Fruit fly (Drosophila melanogaster) whole organism, pupa: ENCODE data around the gene CG17193.

Source experiments
- CG10348 ChIP-seq: fragments of 200-800 bp; sonication (Bioruptor generic); IDR thresholded peaks from 2 replicates; pipeline ENCODE4 v1.3.6; 2022; ENCODE audit warnings: missing biosample characterization, missing genetic modification characterization
- CG12605 ChIP-seq: fragments of 200-800 bp; sonication (Bioruptor generic); IDR thresholded peaks from 2 replicates; pipeline ENCODE4 v1.3.6; 2022; ENCODE audit warnings: missing biosample characterization, missing genetic modification characterization
- CG13204 ChIP-seq: fragments of 200-800 bp; sonication (Bioruptor generic); optimal IDR thresholded peaks from 2 replicates; lab custom pipeline; 2018; ENCODE audit warnings: missing biosample characterization, mild to moderate bottlenecking, missing genetic modification characterization, moderate library complexity
- CG14655 ChIP-seq: fragments of 200-800 bp; sonication (Bioruptor generic); optimal IDR thresholded peaks from 3 replicates; lab custom pipeline; 2017; ENCODE audit warnings: mild to moderate bottlenecking, missing biosample characterization, missing genetic modification reagents, missing genetic modification characterization
- CG15710 ChIP-seq: fragments of 200-800 bp; sonication (Bioruptor generic); optimal IDR thresholded peaks from 2 replicates; lab custom pipeline; 2018; ENCODE audit warnings: missing biosample characterization, mild to moderate bottlenecking, missing genetic modification characterization, moderate library complexity
- CG17806 ChIP-seq: fragments of 200-800 bp; sonication (Bioruptor generic); optimal IDR thresholded peaks from 2 replicates; lab custom pipeline; 2018; ENCODE audit warnings: missing biosample characterization, mild to moderate bottlenecking, missing genetic modification characterization, moderate library complexity
- CG32121 ChIP-seq: fragments of 200-800 bp; sonication (Bioruptor generic); IDR thresholded peaks from 2 replicates; pipeline ENCODE4 v1.3.6; 2022; ENCODE audit warnings: missing biosample characterization, missing genetic modification characterization
- CG34367 ChIP-seq: fragments of 200-800 bp; sonication (Bioruptor generic); optimal IDR thresholded peaks from 2 replicates; lab custom pipeline; 2018; ENCODE audit warnings: missing biosample characterization, mild to moderate bottlenecking, missing genetic modification characterization
- CG4496 ChIP-seq: fragments of 200-800 bp; sonication (Bioruptor generic); IDR thresholded peaks from 3 replicates; pipeline ENCODE4 v1.3.6; 2022; ENCODE audit warnings: missing biosample characterization, missing genetic modification characterization
- CG8159 ChIP-seq: fragments of 200-800 bp; sonication (Bioruptor generic); optimal IDR thresholded peaks from 3 replicates; lab custom pipeline; 2018; ENCODE audit warnings: missing biosample characterization, mild to moderate bottlenecking, missing genetic modification characterization, moderate library complexity
- CG8301 ChIP-seq: fragments of 200-800 bp; sonication (Bioruptor generic); optimal IDR thresholded peaks from 2 replicates; lab custom pipeline; 2018; ENCODE audit warnings: missing biosample characterization, mild to moderate bottlenecking, missing genetic modification characterization
- CG9948 ChIP-seq: fragments of 200-800 bp; sonication (Bioruptor generic); optimal IDR thresholded peaks from 2 replicates; lab custom pipeline; 2018; ENCODE audit warnings: missing biosample characterization, mild to moderate bottlenecking, missing genetic modification characterization, moderate library complexity
- D1 ChIP-seq: fragments of 200-800 bp; sonication (Bioruptor generic); optimal IDR thresholded peaks from 2 replicates; lab custom pipeline; 2018; ENCODE audit warnings: missing biosample characterization, mild to moderate bottlenecking, missing genetic modification characterization, moderate library complexity
- EcR ChIP-seq: fragments of 200-800 bp; sonication (Bioruptor generic); optimal IDR thresholded peaks from 3 replicates; lab custom pipeline; 2019; ENCODE audit warnings: missing biosample characterization, missing genetic modification characterization, mild to moderate bottlenecking, moderate library complexity, missing genetic modification reagents
- Ets98B ChIP-seq: fragments of 200-800 bp; sonication (Bioruptor generic); IDR thresholded peaks from 2 replicates; pipeline ENCODE4 v1.3.6; 2022; ENCODE audit warnings: missing biosample characterization, missing genetic modification characterization
- Pif1A ChIP-seq: fragments of 200-800 bp; sonication (Bioruptor generic); optimal IDR thresholded peaks from 3 replicates; lab custom pipeline; 2016; ENCODE audit warnings: missing biosample characterization, missing genetic modification characterization
- Pif1B ChIP-seq: fragments of 200-800 bp; sonication (Bioruptor generic); optimal IDR thresholded peaks from 3 replicates; lab custom pipeline; 2016; ENCODE audit warnings: missing biosample characterization, missing genetic modification characterization
- Snoo ChIP-seq: fragments of 200-800 bp; sonication (Bioruptor generic); optimal IDR thresholded peaks from 3 replicates; lab custom pipeline; 2017; ENCODE audit warnings: missing biosample characterization, mild to moderate bottlenecking, missing genetic modification characterization, inconsistent platforms
- fd96Ca ChIP-seq: fragments of 200-800 bp; sonication (Bioruptor generic); IDR thresholded peaks from 3 replicates; pipeline ENCODE4 v1.3.6; 2022; ENCODE audit warnings: missing biosample characterization, missing genetic modification characterization
- gl ChIP-seq: fragments of 200-800 bp; sonication (Bioruptor generic); optimal IDR thresholded peaks from 2 replicates; lab custom pipeline; 2018; ENCODE audit warnings: missing biosample characterization, mild to moderate bottlenecking, missing genetic modification characterization
- rn ChIP-seq: fragments of 200-800 bp; sonication (Bioruptor generic); IDR thresholded peaks from 2 replicates; pipeline ENCODE4 v1.3.6; 2022; ENCODE audit warnings: missing biosample characterization, missing genetic modification characterization

CG17193 gene

dm6 chr3R:20055809-20056208 is at the start of gene CG17193:
Gene CG17193 (minus strand): TSS chr3R:20056097.
- TF ChIP-seq CG34367 (tag; lab: Kevin White, UChicago) = no peak
- no peak for TF ChIP-seq CG8159 (tag; lab: Kevin White, UChicago)
- no peak for TF ChIP-seq CG9948 (tag; lab: Kevin White, UChicago)
- TF ChIP-seq Ets98B (GFP tag; lab: Robert Waterston, UW) = no peak
- no peak for TF ChIP-seq CG13204 (GFP tag; lab: Kevin White, UChicago)
- no peak for TF ChIP-seq Pif1B (GFP tag; lab: Kevin White, UChicago)
- no peak for TF ChIP-seq CG17806 (tag; lab: Kevin White, UChicago)
- no peak for TF ChIP-seq gl (tag; lab: Kevin White, UChicago)
- no peak for TF ChIP-seq D1 (tag; lab: Kevin White, UChicago)
- no peak for TF ChIP-seq CG10348 (GFP tag; lab: Robert Waterston, UW)
- no peak for TF ChIP-seq CG15710 (tag; lab: Kevin White, UChicago)
- TF ChIP-seq fd96Ca = no peak
- TF ChIP-seq CG14655 (GFP tag; lab: Kevin White, UChicago) = no peak
- TF ChIP-seq rn (GFP tag; lab: Robert Waterston, UW) = no peak
- no peak for TF ChIP-seq CG4496 (GFP tag; lab: Robert Waterston, UW)
- TF ChIP-seq CG32121 (GFP tag; lab: Robert Waterston, UW) = no peak
- TF ChIP-seq CG8301 (tag; lab: Kevin White, UChicago) = no peak
- no peak for TF ChIP-seq EcR (GFP tag; lab: Kevin White, UChicago)

DNA sequence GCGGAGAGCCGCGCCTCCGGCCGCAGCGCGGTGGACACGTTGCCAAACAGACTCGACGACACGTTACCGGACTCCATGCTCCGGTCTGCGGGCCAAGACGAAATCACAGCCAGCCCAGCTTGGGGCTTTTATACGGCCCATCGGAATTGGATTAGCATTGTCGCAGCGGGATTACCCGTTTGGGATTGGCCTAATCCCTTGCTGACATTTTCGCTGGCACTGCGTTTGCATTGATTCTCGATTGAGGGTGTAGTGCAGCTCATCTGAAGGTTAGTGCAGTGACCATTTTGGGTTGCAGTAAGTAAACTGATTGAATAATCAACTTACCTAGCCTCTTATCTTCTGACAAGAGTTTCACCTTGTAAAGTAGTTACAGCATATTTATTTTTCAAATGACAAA is 26.5 kb upstream of the CG17193 start, which contains the start of gene Rh3:
TSS of gene Rh3 (minus strand) at position 101 of the 400 bp plus-strand sequence.
- TF ChIP-seq CG15710 (tag; lab: Kevin White, UChicago) (no peak), gl (tag; lab: Kevin White, UChicago) (no peak)

dm6 chr3R:20080205-20080604 is 24.3 kb upstream of the CG17193 start:
- TF ChIP-seq CG14655 (GFP tag; lab: Kevin White, UChicago) (no peak), D1 (tag; lab: Kevin White, UChicago) (no peak), EcR (GFP tag; lab: Kevin White, UChicago) (no peak), CG10348 (GFP tag; lab: Robert Waterston, UW) (no peak), CG8159 (tag; lab: Kevin White, UChicago) (no peak), Pif1B (GFP tag; lab: Kevin White, UChicago) (no peak), CG4496 (GFP tag; lab: Robert Waterston, UW) (no peak), Snoo (tag; lab: Kevin White, UChicago) (no peak), Ets98B (GFP tag; lab: Robert Waterston, UW) (no peak), CG9948 (tag; lab: Kevin White, UChicago) (no peak), rn (GFP tag; lab: Robert Waterston, UW) (no peak), CG34367 (tag; lab: Kevin White, UChicago) (no peak), CG32121 (GFP tag; lab: Robert Waterston, UW) (no peak), CG17806 (tag; lab: Kevin White, UChicago) (no peak), Pif1A (GFP tag; lab: Kevin White, UChicago) (no peak), CG12605 (no peak)

- TF ChIP-seq CG17806 (tag; lab: Kevin White, UChicago) (no peak), EcR (GFP tag; lab: Kevin White, UChicago) (no peak), rn (GFP tag; lab: Robert Waterston, UW) (no peak), CG13204 (GFP tag; lab: Kevin White, UChicago) (no peak), CG9948 (tag; lab: Kevin White, UChicago) (no peak), CG12605 (no peak), CG10348 (GFP tag; lab: Robert Waterston, UW) (no peak), Pif1B (GFP tag; lab: Kevin White, UChicago) (no peak)
- TF ChIP-seq, all 21 proteins: peak for 0
Measured at dm6 chr3R:20066435-20066834, 10.5 kb upstream of the CG17193 start.

- TF ChIP-seq CG34367 (tag; lab: Kevin White, UChicago) (no peak), Pif1B (GFP tag; lab: Kevin White, UChicago) (no peak), EcR (GFP tag; lab: Kevin White, UChicago) (no peak), D1 (tag; lab: Kevin White, UChicago) (no peak), CG17806 (tag; lab: Kevin White, UChicago) (no peak), CG10348 (GFP tag; lab: Robert Waterston, UW) (no peak), CG8159 (tag; lab: Kevin White, UChicago) (no peak), CG9948 (tag; lab: Kevin White, UChicago) (no peak)
Measured at dm6 chr3R:20059650-20060049, 3.8 kb upstream of the CG17193 start, which contains the start of gene CG4390. Gene CG4390 (minus strand): TSS chr3R:20059750.

DNA sequence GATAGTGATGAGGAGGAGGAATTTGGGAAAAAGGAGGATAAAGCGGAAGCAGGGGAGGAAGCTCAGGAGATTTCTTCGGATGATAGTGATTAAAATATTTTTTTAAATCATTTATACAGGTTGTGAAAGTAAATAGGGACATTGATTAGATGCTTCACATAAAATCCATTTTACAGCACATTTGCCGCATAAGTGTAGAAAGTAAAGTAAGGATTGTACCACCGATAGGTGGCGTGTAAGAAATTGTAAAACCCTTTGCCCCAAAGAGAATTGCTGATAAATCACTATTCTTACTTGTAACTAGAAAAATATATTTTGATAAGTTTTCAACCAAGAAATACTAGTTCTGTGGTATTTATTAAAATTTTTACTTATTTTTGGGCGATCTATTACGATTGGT is 3.1 kb upstream of the CG17193 start:
- no peak for TF ChIP-seq CG10348 (GFP tag; lab: Robert Waterston, UW)
- TF ChIP-seq Ets98B (GFP tag; lab: Robert Waterston, UW) = no peak
- no peak for TF ChIP-seq Snoo (tag; lab: Kevin White, UChicago)
- no peak for TF ChIP-seq gl (tag; lab: Kevin White, UChicago)
- TF ChIP-seq Pif1B (GFP tag; lab: Kevin White, UChicago) = no peak
- no peak for TF ChIP-seq fd96Ca
- no peak for TF ChIP-seq Pif1A (GFP tag; lab: Kevin White, UChicago)
- no peak for TF ChIP-seq CG14655 (GFP tag; lab: Kevin White, UChicago)
- no peak for TF ChIP-seq CG8159 (tag; lab: Kevin White, UChicago)
- no peak for TF ChIP-seq CG4496 (GFP tag; lab: Robert Waterston, UW)
- TF ChIP-seq CG8301 (tag; lab: Kevin White, UChicago) = no peak
- no peak for TF ChIP-seq EcR (GFP tag; lab: Kevin White, UChicago)
- TF ChIP-seq CG9948 (tag; lab: Kevin White, UChicago) = no peak
- no peak for TF ChIP-seq D1 (tag; lab: Kevin White, UChicago)
- TF ChIP-seq, all 21 proteins: peak for 0
